Worm (Caenorhabditis elegans) whole organism, late embryonic: ENCODE data around the gene F01D5.8.

ENCODE experiments used
- C38D4.7 ChIP-seq: fragments of 200-800 bp; sonication (Bioruptor generic); optimal IDR thresholded peaks from 2 replicates; lab custom pipeline; 2018; ENCODE audit warnings: mild to moderate bottlenecking, missing genetic modification characterization, moderate library complexity, missing compliant biosample characterization
- F13H6.1 ChIP-seq: sonication (generic microtip); optimal IDR thresholded peaks from 2 replicates; lab custom pipeline; 2016; ENCODE audit warnings: missing genetic modification characterization, missing compliant biosample characterization
- K09A11.1 ChIP-seq: sonication (generic microtip); optimal IDR thresholded peaks from 2 replicates; lab custom pipeline; 2017; ENCODE audit warnings: antibody characterized with exemption, mild to moderate bottlenecking, missing genetic modification characterization, missing compliant biosample characterization; ENCODE audit not compliant: insufficient read depth
- ama-1 ChIP-seq: fragments of 150-350 bp; optimal IDR thresholded peaks from 2 replicates; lab custom pipeline; 2014
- ceh-45 ChIP-seq: fragments of 200-800 bp; sonication (Bioruptor generic); IDR thresholded peaks from 2 replicates; pipeline ENCODE4 v1.3.6; 2022; ENCODE audit warnings: missing genetic modification reagents, missing genetic modification characterization, missing compliant biosample characterization
- elt-2 ChIP-seq: sonication (generic microtip); optimal IDR thresholded peaks from 2 replicates; lab custom pipeline; 2016; ENCODE audit warnings: missing genetic modification reagents, missing genetic modification characterization, missing compliant biosample characterization
- pha-4 ChIP-seq: fragments of 150-350 bp; optimal IDR thresholded peaks from 2 replicates; lab custom pipeline; 2018; ENCODE audit warnings: missing biosample characterization, missing genetic modification reagents, missing genetic modification characterization
- sox-2 ChIP-seq: fragments of 200-800 bp; sonication (Bioruptor generic); IDR thresholded peaks from 2 replicates; pipeline ENCODE4 v1.3.6; 2022; ENCODE audit warnings: missing genetic modification reagents, missing genetic modification characterization, missing compliant biosample characterization
- ttx-3 ChIP-seq: sonication (generic microtip); optimal IDR thresholded peaks from 2 replicates; lab custom pipeline; 2016; ENCODE audit warnings: missing genetic modification reagents, missing genetic modification characterization, missing compliant biosample characterization

DNA sequence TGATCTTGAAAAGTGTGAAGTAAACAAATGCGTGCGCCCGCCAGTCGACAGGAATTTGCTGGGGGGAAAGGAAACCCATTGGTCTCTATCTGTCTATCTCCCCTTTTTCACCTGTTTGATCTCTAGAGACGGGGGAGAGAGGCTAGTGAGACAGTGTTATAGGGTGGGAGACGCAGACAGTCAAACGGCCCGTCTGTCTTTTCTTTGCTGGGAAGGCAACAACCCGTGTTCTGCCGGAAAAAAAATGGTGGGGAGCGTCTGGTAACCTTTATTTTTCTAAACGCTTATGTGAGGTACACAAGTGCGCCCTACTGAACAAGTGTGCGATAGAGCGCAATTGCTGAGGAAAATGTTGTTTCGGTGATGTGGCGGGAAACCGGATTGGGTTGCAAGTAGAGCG lies 40.0 kb downstream of the F01D5.8 start:
- TF ChIP-seq K09A11.1: no peak
- TF ChIP-seq ceh-45 (GFP tag; lab: Robert Waterston, UW): no peak
- TF ChIP-seq sox-2 (GFP tag; lab: Robert Waterston, UW): no peak
- no peak for TF ChIP-seq pha-4
- TF ChIP-seq elt-2 (tag; lab: Kevin White, UChicago): peak; percentile 24
- no peak for TF ChIP-seq C38D4.7 (GFP tag; lab: Kevin White, UChicago)
- peak; percentile 23 for TF ChIP-seq F13H6.1 (tag; lab: Kevin White, UChicago)
- no peak for TF ChIP-seq ama-1 (lab: Kevin White, UChicago)
- TF ChIP-seq ttx-3 (tag; lab: Kevin White, UChicago): no peak
